Fruit fly (Drosophila melanogaster) whole organism, embryonic: Measurements from ENCODE around the gene CG14837.

Experiments
- Ada2b ChIP-seq: fragments of 200-800 bp; sonication (Bioruptor generic); IDR thresholded peaks from 2 replicates; pipeline ENCODE4 v1.3.6; 2022; ENCODE audit warnings: missing biosample characterization, missing genetic modification characterization
- Bgb ChIP-seq: fragments of 200-800 bp; sonication (Bioruptor generic); IDR thresholded peaks from 2 replicates; pipeline ENCODE4 v1.3.6; 2022; ENCODE audit warnings: missing biosample characterization, missing genetic modification characterization; ENCODE audit not compliant: partially characterized antibody
- Bteb2 ChIP-seq: fragments of 200-800 bp; sonication (Bioruptor generic); optimal IDR thresholded peaks from 2 replicates; lab custom pipeline; 2016; ENCODE audit warnings: missing biosample characterization, missing genetic modification characterization
- C15 ChIP-seq: fragments of 200-800 bp; sonication (Bioruptor generic); IDR thresholded peaks from 3 replicates; pipeline ENCODE4 v1.3.6; 2022; ENCODE audit warnings: missing biosample characterization, missing genetic modification characterization
- CG11696 ChIP-seq: fragments of 200-800 bp; sonication (Bioruptor generic); IDR thresholded peaks from 2 replicates; pipeline ENCODE4 v1.3.6; 2022; ENCODE audit warnings: missing biosample characterization, missing genetic modification characterization
- CG12219 ChIP-seq: fragments of 200-800 bp; sonication (Bioruptor generic); optimal IDR thresholded peaks from 3 replicates; lab custom pipeline; 2018; ENCODE audit warnings: missing biosample characterization, mild to moderate bottlenecking, missing genetic modification characterization
- CG12236 ChIP-seq: fragments of 200-800 bp; sonication (Bioruptor generic); optimal IDR thresholded peaks from 2 replicates; lab custom pipeline; 2016; ENCODE audit warnings: missing biosample characterization, missing genetic modification characterization
- CG12299 ChIP-seq: fragments of 200-800 bp; sonication (Bioruptor generic); optimal IDR thresholded peaks from 2 replicates; lab custom pipeline; 2018; ENCODE audit warnings: missing biosample characterization, mild to moderate bottlenecking, missing genetic modification characterization
- CG13424 ChIP-seq: fragments of 200-800 bp; sonication (Bioruptor generic); optimal IDR thresholded peaks from 2 replicates; lab custom pipeline; 2019; ENCODE audit warnings: missing biosample characterization, mild to moderate bottlenecking, missing genetic modification characterization, moderate library complexity
- CG17359 ChIP-seq: fragments of 200-800 bp; sonication (Bioruptor generic); optimal IDR thresholded peaks from 3 replicates; lab custom pipeline; 2018; ENCODE audit warnings: missing biosample characterization, mild to moderate bottlenecking, missing genetic modification characterization, moderate library complexity
- CG18011 ChIP-seq: fragments of 200-800 bp; sonication (Bioruptor generic); optimal IDR thresholded peaks from 2 replicates; lab custom pipeline; 2017; ENCODE audit warnings: missing biosample characterization, missing genetic modification characterization, mild to moderate bottlenecking, moderate library complexity, missing genotype
- CG2678 ChIP-seq: fragments of 200-800 bp; sonication (Bioruptor generic); optimal IDR thresholded peaks from 3 replicates; lab custom pipeline; 2019; ENCODE audit warnings: missing biosample characterization, mild to moderate bottlenecking, missing genetic modification characterization, moderate library complexity
- CG31224 ChIP-seq: fragments of 200-800 bp; sonication (Bioruptor generic); IDR thresholded peaks from 2 replicates; pipeline ENCODE4 v1.3.6; 2022; ENCODE audit warnings: missing biosample characterization, missing genetic modification characterization
- CG31388 ChIP-seq: fragments of 200-800 bp; sonication (Bioruptor generic); optimal IDR thresholded peaks from 2 replicates; lab custom pipeline; 2016; ENCODE audit warnings: missing biosample characterization, missing genetic modification characterization
- CG32772 ChIP-seq: fragments of 200-800 bp; sonication (Bioruptor generic); IDR thresholded peaks from 2 replicates; pipeline ENCODE4 v1.3.6; 2022; ENCODE audit warnings: missing biosample characterization, missing genetic modification characterization
- CG4328 ChIP-seq: fragments of 200-800 bp; sonication (Bioruptor generic); optimal IDR thresholded peaks from 3 replicates; lab custom pipeline; 2017; ENCODE audit warnings: missing biosample characterization, missing genetic modification reagents, missing genetic modification characterization
- CG6272 ChIP-seq: fragments of 200-800 bp; sonication (Bioruptor generic); IDR thresholded peaks from 2 replicates; pipeline ENCODE4 v1.3.6; 2022; ENCODE audit warnings: missing biosample characterization, missing genetic modification characterization
- CG7745 ChIP-seq: fragments of 200-800 bp; sonication (Bioruptor generic); optimal IDR thresholded peaks from 2 replicates; lab custom pipeline; 2018; ENCODE audit warnings: missing biosample characterization, mild to moderate bottlenecking, missing genetic modification characterization, moderate library complexity
- CG7839 ChIP-seq: fragments of 200-800 bp; sonication (Bioruptor generic); optimal IDR thresholded peaks from 3 replicates; lab custom pipeline; 2018; ENCODE audit warnings: missing biosample characterization, mild to moderate bottlenecking, missing genetic modification characterization, moderate library complexity
- CG7963 ChIP-seq: fragments of 200-800 bp; sonication (Bioruptor generic); IDR thresholded peaks from 3 replicates; pipeline ENCODE4 v1.3.6; 2022; ENCODE audit warnings: missing biosample characterization, missing genetic modification characterization; ENCODE audit not compliant: partially characterized antibody
- CG8388 ChIP-seq: fragments of 200-800 bp; sonication (Bioruptor generic); optimal IDR thresholded peaks from 2 replicates; lab custom pipeline; 2019; ENCODE audit warnings: missing biosample characterization, mild to moderate bottlenecking, missing genetic modification characterization, moderate library complexity
- CG9437 ChIP-seq: fragments of 200-800 bp; sonication (Bioruptor generic); optimal IDR thresholded peaks from 2 replicates; lab custom pipeline; 2018; ENCODE audit warnings: missing biosample characterization, mild to moderate bottlenecking, missing genetic modification characterization
- Dad ChIP-seq: fragments of 200-800 bp; sonication (Bioruptor generic); optimal IDR thresholded peaks from 3 replicates; lab custom pipeline; 2016; ENCODE audit warnings: missing biosample characterization, missing genetic modification characterization
- Eip74EF ChIP-seq, 2 experiments: fragments of 200-800 bp in 1 of 2; fragments of >200 bp in 1 of 2; sonication (Bioruptor generic) in 1 of 2; optimal IDR thresholded peaks; 2 replicates each; lab custom pipeline; 2017 to 2019; ENCODE audit warnings: missing biosample characterization in 2 of 2, missing genetic modification characterization in 2 of 2, mild to moderate bottlenecking in 1 of 2, moderate library complexity in 1 of 2
- Hr39 ChIP-seq: fragments of >200 bp; optimal IDR thresholded peaks from 2 replicates; lab custom pipeline; 2017
- Hr51 ChIP-seq, 2 experiments: fragments of 200-800 bp; sonication (Bioruptor generic); optimal IDR thresholded peaks; 2 replicates in 1 of 2; 3 replicates in 1 of 2; lab custom pipeline; 2016 to 2018; ENCODE audit warnings: missing biosample characterization in 2 of 2, missing genetic modification characterization in 2 of 2, mild to moderate bottlenecking in 1 of 2, moderate library complexity in 1 of 2
- MTF-1 ChIP-seq: fragments of 200-800 bp; sonication (Bioruptor generic); optimal IDR thresholded peaks from 2 replicates; lab custom pipeline; 2018; ENCODE audit warnings: missing biosample characterization, mild to moderate bottlenecking, missing genetic modification characterization, borderline replicate concordance
- Max ChIP-seq: fragments of 200-800 bp; sonication (Bioruptor generic); optimal IDR thresholded peaks from 2 replicates; lab custom pipeline; 2016; ENCODE audit warnings: missing biosample characterization, mild to moderate bottlenecking, missing genetic modification characterization
- Med ChIP-seq: fragments of 200-800 bp; sonication (Bioruptor generic); peaks from one replicate; lab custom pipeline; 2016; ENCODE audit warnings: missing biosample characterization, missing genetic modification characterization, mild to moderate bottlenecking, inconsistent platforms, moderate library complexity
- Nf-YA ChIP-seq: fragments of 200-800 bp; sonication (Bioruptor generic); IDR thresholded peaks from 2 replicates; pipeline ENCODE4 v1.3.6; 2022; ENCODE audit warnings: missing biosample characterization, missing genetic modification characterization
- Oaz ChIP-seq: fragments of 200-800 bp; sonication (Bioruptor generic); IDR thresholded peaks from 2 replicates; pipeline ENCODE4 v1.3.6; 2022; ENCODE audit warnings: missing biosample characterization, missing genetic modification characterization
- Vsx1 ChIP-seq: fragments of 200-800 bp; sonication (Bioruptor generic); optimal IDR thresholded peaks from 2 replicates; lab custom pipeline; 2017; ENCODE audit warnings: missing biosample characterization, mild to moderate bottlenecking, missing genetic modification characterization, missing genetic modification reagents
- YL-1 ChIP-seq: fragments of 200-800 bp; sonication (Bioruptor generic); optimal IDR thresholded peaks from 3 replicates; lab custom pipeline; 2017; ENCODE audit warnings: missing biosample characterization, mild to moderate bottlenecking, missing genetic modification characterization
- aop ChIP-seq: fragments of 200-800 bp; sonication (Bioruptor generic); IDR thresholded peaks from 2 replicates; pipeline ENCODE4 v1.3.6; 2022; ENCODE audit warnings: missing biosample characterization, missing genetic modification characterization
- ewg ChIP-seq: fragments of 200-800 bp; sonication (Bioruptor generic); optimal IDR thresholded peaks from 3 replicates; lab custom pipeline; 2017; ENCODE audit warnings: mild to moderate bottlenecking, missing biosample characterization, missing genetic modification reagents, missing genetic modification characterization
- gcm ChIP-seq: fragments of 200-800 bp; sonication (Bioruptor generic); optimal IDR thresholded peaks from 2 replicates; lab custom pipeline; 2019; ENCODE audit warnings: missing biosample characterization, mild to moderate bottlenecking, missing genetic modification characterization, moderate library complexity
- grau ChIP-seq: fragments of 200-800 bp; optimal IDR thresholded peaks from 3 replicates; lab custom pipeline; 2019; ENCODE audit warnings: missing biosample characterization, mild to moderate bottlenecking, missing genetic modification characterization, moderate library complexity
- h ChIP-seq: fragments of >200 bp; optimal IDR thresholded peaks from 2 replicates; lab custom pipeline; 2017
- jigr1 ChIP-seq: fragments of 200-800 bp; sonication (Bioruptor generic); IDR thresholded peaks from 3 replicates; pipeline ENCODE4 v1.3.6; 2022; ENCODE audit warnings: missing biosample characterization, missing genetic modification characterization
- pan ChIP-seq, 4 experiments: fragments of >200 bp in 3 of 4; fragments of 200-800 bp in 1 of 4; sonication (Bioruptor generic) in 1 of 4; optimal IDR thresholded peaks in 3 of 4; IDR thresholded peaks in 1 of 4; 2 replicates each; pipeline versions ENCODE4 v1.3.6 to Lab custom; 2017 to 2022; ENCODE audit warnings: missing biosample characterization in 2 of 4, missing genetic modification characterization in 2 of 4, mixed read lengths in 1 of 4
- pb ChIP-seq: fragments of 200-800 bp; sonication (Bioruptor generic); optimal IDR thresholded peaks from 3 replicates; lab custom pipeline; 2016; ENCODE audit warnings: missing biosample characterization, missing genetic modification characterization
- pfk ChIP-seq: fragments of 200-800 bp; sonication (Bioruptor generic); optimal IDR thresholded peaks from 2 replicates; lab custom pipeline; 2018; ENCODE audit warnings: missing biosample characterization, mild to moderate bottlenecking, missing genetic modification characterization, moderate library complexity
- scrt ChIP-seq: fragments of 200-800 bp; sonication (Bioruptor generic); optimal IDR thresholded peaks from 2 replicates; lab custom pipeline; 2018; ENCODE audit warnings: missing biosample characterization, mild to moderate bottlenecking, missing genetic modification characterization, moderate library complexity
- shn ChIP-seq: fragments of 200-800 bp; sonication (Bioruptor generic); optimal IDR thresholded peaks from 3 replicates; lab custom pipeline; 2016; ENCODE audit warnings: missing biosample characterization, missing genetic modification characterization
- sim ChIP-seq: fragments of 200-800 bp; sonication (Bioruptor generic); IDR thresholded peaks from 2 replicates; pipeline ENCODE4 v1.3.6; 2022; ENCODE audit warnings: missing biosample characterization, missing genetic modification characterization
- sisA ChIP-seq: fragments of 200-800 bp; sonication (Bioruptor generic); IDR thresholded peaks from 2 replicates; pipeline ENCODE4 v1.3.6; 2022; ENCODE audit warnings: missing biosample characterization, missing genetic modification characterization
- slbo ChIP-seq: fragments of 200-800 bp; sonication (Bioruptor generic); IDR thresholded peaks from 2 replicates; pipeline ENCODE4 v1.3.6; 2022; ENCODE audit warnings: missing biosample characterization, missing genetic modification characterization
- sna ChIP-seq: fragments of 200-800 bp; sonication (Bioruptor generic); IDR thresholded peaks from 2 replicates; pipeline ENCODE4 v1.3.6; 2022; ENCODE audit warnings: missing biosample characterization, missing genetic modification characterization; ENCODE audit not compliant: partially characterized antibody
- trem ChIP-seq: fragments of 200-800 bp; optimal IDR thresholded peaks from 3 replicates; lab custom pipeline; 2019; ENCODE audit warnings: missing biosample characterization, mild to moderate bottlenecking, missing genetic modification characterization, moderate library complexity

Gene CG14837

DNA sequence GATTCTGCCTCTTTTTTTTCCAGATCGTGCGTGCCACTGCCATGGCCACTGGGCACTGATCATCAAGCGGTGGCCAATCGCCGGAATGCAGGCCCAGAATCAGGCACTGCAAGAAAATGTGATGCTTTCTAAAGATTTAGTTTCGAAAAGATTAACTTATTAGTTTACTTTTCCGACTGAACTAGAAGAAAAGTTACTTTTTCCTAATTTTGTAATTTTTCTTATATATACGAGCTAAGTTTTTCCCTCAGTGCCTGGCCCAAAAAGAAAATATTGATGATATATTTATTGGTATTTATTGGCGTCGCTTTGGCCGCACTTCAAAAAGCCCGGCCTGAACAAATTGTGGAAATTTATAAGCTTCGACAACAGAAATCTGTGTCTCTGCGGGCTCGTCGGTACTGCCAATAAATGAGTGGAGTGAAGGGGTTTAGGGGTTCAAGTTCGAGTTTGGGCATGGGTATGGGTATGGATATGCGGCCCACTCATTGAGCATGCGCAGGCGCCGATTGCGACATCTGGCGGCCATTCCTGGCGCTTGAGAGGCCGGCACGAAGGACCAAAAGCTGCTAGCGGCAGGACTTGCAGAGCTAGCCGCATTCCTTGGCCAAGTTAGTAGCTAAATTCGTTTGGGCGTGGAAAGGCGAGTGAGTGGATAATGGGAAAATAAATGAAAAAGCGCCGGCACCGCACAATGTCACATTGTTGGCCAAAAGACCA lies 41.4 kb upstream of the CG14837 start (continued):
- TF ChIP-seq Bgb (GFP tag; lab: Robert Waterston, UW) (no peak), ewg (GFP tag; lab: Kevin White, UChicago) (peak; percentile 99), CG6272 (GFP tag; lab: Robert Waterston, UW) (no peak), Ada2b (GFP tag; lab: Robert Waterston, UW) (peak; percentile 4; the same call in 1 of the 2 replicates), pb (GFP tag; lab: Kevin White, UChicago) (no peak), Dad (GFP tag; lab: Kevin White, UChicago) (no peak), CG2678 (tag; lab: Kevin White, UChicago) (peak; percentile 17), CG12236 (GFP tag; lab: Kevin White, UChicago) (no peak), Bteb2 (GFP tag; lab: Kevin White, UChicago) (no peak), grau (tag; lab: Kevin White, UChicago) (no peak), CG32772 (GFP tag; lab: Robert Waterston, UW) (no peak), CG7745 (tag; lab: Kevin White, UChicago) (no peak), Nf-YA (peak; percentile 19; the same call in 1 of the 2 replicates), CG17359 (tag; lab: Kevin White, UChicago) (peak; percentile 5), CG12219 (GFP tag; lab: Kevin White, UChicago) (no peak), slbo (GFP tag; lab: Robert Waterston, UW) (0 out of 2 replicates have a peak, but pooled peaks have one; percentile 33), CG7963 (GFP tag; lab: Robert Waterston, UW) (no peak), CG9437 (GFP tag; lab: Kevin White, UChicago) (no peak), trem (tag; lab: Kevin White, UChicago) (no peak), sna (GFP tag; lab: Robert Waterston, UW) (no peak), MTF-1 (no peak), scrt (GFP tag; lab: Kevin White, UChicago) (no peak), CG13424 (tag; lab: Kevin White, UChicago) (peak; percentile 26), Max (GFP tag; lab: Kevin White, UChicago) (no peak), Oaz (no peak), Hr51 (GFP tag; optimal IDR thresholded peaks at IDR 0.05; lab: Kevin White, UChicago) (peak in 1 of 2 experiments; percentile 37), CG4328 (GFP tag; lab: Kevin White, UChicago) (no peak), sim (GFP tag; lab: Robert Waterston, UW) (0 out of 2 replicates have a peak, but pooled peaks have one; percentile 8), Hr39 (lab: Kevin White, UChicago) (no peak), CG8388 (GFP tag; lab: Kevin White, UChicago) (peak; percentile 23), CG18011 (no peak), CG12299 (no peak), C15 (GFP tag; lab: Robert Waterston, UW) (no peak), CG11696 (no peak), jigr1 (GFP tag; lab: Robert Waterston, UW) (no peak), gcm (no peak), pfk (GFP tag; lab: Kevin White, UChicago) (no peak), Vsx1 (GFP tag; lab: Kevin White, UChicago) (no peak), CG7839 (tag; lab: Kevin White, UChicago) (peak; percentile 29), CG31224 (no peak), pan (optimal IDR thresholded peaks at IDR 0.05; lab: Kevin White, UChicago) (no peak), pan (GFP tag; optimal IDR thresholded peaks at IDR 0.05 in 1 of 2, IDR thresholded peaks at IDR 0.05 in 1 of 2) (peak in 1 of 2 experiments; percentile 56), CG31388 (GFP tag; lab: Kevin White, UChicago) (no peak), Med (peak; percentile 55), sisA (peak; percentile 33), aop (GFP tag; lab: Robert Waterston, UW) (no peak), Eip74EF (GFP tag; optimal IDR thresholded peaks at IDR 0.05; lab: Kevin White, UChicago) (no peak), h (lab: Kevin White, UChicago) (no peak), shn (GFP tag; lab: Kevin White, UChicago) (no peak), YL-1 (no peak)
